Worm (Caenorhabditis elegans): ENCODE measurements around the gene Y43F8A.1.

The Y43F8A.1 gene

DNA sequence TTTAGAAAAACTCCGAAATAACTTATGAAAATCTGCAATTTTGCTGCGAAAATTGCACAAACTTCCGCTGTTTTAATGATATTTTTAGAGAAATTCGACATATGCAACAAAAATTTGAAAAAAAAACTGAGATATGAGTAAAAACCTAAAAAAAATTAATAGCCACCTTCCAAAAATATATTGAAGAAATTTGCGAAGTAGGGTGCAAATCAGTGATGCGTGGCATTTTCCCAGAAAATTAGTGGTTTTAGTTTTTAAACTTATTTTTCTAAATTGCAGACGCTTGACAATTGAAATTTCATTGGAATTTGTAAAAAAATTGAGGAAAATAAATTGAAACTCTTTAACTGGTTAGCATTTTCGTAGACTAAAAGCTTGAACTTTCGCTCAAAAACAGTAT, 28.6 kb downstream of the Y43F8A.1 start, which contains the start of gene C25F9.13:
C25F9.13 (minus strand) TSS at position 101 of the 400 bp plus-strand sequence.
- TF ChIP-seq nhr-25 (tag; optimal IDR thresholded peaks at IDR 0.05) = no peak
- no peak for TF ChIP-seq elt-1 (tag; optimal IDR thresholded peaks at IDR 0.05)
- TF ChIP-seq dmd-4 (tag; optimal IDR thresholded peaks at IDR 0.05) = no peak
- no peak for TF ChIP-seq lin-39 (tag; optimal IDR thresholded peaks at IDR 0.05)
- no peak for TF ChIP-seq nhr-12 (tag; optimal IDR thresholded peaks at IDR 0.05)
- no peak for TF ChIP-seq ama-1 (optimal IDR thresholded peaks at IDR 0.05)
- TF ChIP-seq peb-1 (tag; optimal IDR thresholded peaks at IDR 0.05) = no peak
- no peak for TF ChIP-seq nhr-10 (tag; optimal IDR thresholded peaks at IDR 0.05)
- no peak for TF ChIP-seq nhr-23 (tag; optimal IDR thresholded peaks at IDR 0.05)
- no peak for TF ChIP-seq lsy-2 (tag; optimal IDR thresholded peaks at IDR 0.05)
- no peak for TF ChIP-seq egl-27 (tag; optimal IDR thresholded peaks at IDR 0.05)

DNA sequence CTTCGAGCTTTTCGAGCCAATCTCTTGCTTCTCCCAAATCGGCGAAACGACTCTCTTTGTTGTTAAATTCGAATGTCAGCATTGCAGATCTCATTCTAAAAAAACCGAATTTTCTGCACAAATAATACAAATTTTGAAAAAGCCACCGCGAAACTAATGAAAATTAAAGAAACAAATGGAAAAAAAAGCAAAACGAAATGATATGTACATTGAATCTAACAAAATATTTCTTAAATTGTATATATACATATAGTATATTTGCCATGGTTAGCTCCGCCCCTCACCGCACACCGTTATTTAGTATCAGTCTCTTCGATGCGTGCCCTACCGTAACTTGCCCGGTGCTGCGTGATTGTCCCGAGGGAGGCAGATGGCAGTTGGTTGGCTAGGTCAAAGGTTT, 30.3 kb downstream of the Y43F8A.1 start, which contains the start of gene srw-86:
srw-86 (minus strand) TSS at position 101 of the 400 bp plus-strand sequence.
- no peak for TF ChIP-seq unc-62 (GFP tag; optimal IDR thresholded peaks at IDR 0.05)
- TF ChIP-seq R02D3.7 (tag; optimal IDR thresholded peaks at IDR 0.05) = no peak
- TF ChIP-seq nhr-10 (tag; optimal IDR thresholded peaks at IDR 0.05) = no peak
- no peak for TF ChIP-seq aly-2 (tag; optimal IDR thresholded peaks at IDR 0.05)
- no peak for TF ChIP-seq ztf-4 (tag; optimal IDR thresholded peaks at IDR 0.05)
- TF ChIP-seq nhr-237 (tag; optimal IDR thresholded peaks at IDR 0.05) = no peak
- TF ChIP-seq F13H6.1 (tag; optimal IDR thresholded peaks at IDR 0.05) = no peak

DNA sequence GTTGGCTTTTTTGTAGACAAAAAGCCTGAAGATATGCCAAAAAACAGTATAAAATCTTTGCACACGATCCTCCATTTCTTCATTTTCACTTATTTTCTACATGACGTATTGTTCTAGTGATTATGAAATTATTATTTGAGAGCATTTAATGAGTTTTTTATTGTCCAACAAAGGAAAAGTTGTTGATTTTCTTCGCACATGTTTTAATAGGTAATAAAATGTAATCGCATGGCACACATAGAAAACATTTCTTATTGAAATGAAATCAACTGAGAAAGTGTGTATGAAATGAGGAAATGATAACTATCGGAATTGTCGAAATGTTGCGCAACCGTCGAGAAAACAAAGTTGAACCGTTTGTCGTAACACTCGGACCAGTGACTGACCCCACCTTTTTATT, 31.1 kb downstream of the Y43F8A.1 start:
- TF ChIP-seq fos-1 (tag; optimal IDR thresholded peaks at IDR 0.05) (peak; percentile 11), sem-4 (tag; optimal IDR thresholded peaks at IDR 0.05) (no peak)

DNA sequence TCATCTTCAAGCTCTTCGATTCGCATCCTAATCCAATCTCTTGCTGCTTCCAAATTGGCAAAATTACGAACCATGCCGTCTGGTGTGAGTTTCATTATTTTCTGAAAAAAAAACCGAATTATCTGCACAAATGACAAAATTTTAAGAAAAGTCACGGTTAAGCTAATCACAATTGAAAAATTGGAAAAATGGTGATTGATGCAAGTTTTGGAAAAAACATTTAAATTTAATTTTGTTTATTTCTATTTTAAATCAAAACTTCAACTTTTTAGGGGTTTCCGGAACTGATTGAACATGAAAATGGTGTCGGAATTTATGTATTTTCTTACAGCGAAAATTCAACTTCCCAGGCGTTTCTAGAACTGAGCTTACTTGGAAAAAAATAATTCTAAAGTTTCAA, 32.6 kb downstream of the Y43F8A.1 start, which contains the start of gene C25F9.12:
C25F9.12 (minus strand) TSS at position 101 of the 400 bp plus-strand sequence.
- TF ChIP-seq skn-1 (tag; optimal IDR thresholded peaks at IDR 0.05) (no peak), ztf-4 (tag; optimal IDR thresholded peaks at IDR 0.05) (no peak), nhr-77 (tag; optimal IDR thresholded peaks at IDR 0.05) (no peak), R02D3.7 (tag; optimal IDR thresholded peaks at IDR 0.05) (no peak)

DNA sequence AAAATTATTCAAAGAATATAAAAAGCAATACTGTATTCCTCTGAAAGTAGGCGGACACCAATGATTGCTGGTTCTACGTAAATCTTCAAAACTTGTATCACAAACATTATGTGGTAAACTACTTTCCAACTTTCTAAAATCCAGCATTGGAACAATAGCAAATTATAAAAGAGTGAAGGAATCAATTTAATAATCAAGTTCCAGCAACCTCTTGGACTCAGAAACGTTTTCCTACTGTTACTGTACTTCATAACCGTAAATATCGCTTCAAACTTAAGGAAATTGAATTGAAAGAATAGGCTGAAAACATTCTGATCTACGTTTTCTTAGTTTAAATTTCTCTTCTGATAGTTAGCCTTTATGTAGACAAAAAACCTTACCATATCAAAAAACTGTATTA, 33.3 kb downstream of the Y43F8A.1 start:
- no peak for TF ChIP-seq elt-3 (tag; optimal IDR thresholded peaks at IDR 0.05)
- TF ChIP-seq ceh-16 (tag; optimal IDR thresholded peaks at IDR 0.05) = no peak
- TF ChIP-seq nhr-12 (tag; optimal IDR thresholded peaks at IDR 0.05) = no peak
- TF ChIP-seq sma-3 (GFP tag; optimal IDR thresholded peaks at IDR 0.05) = no peak
- TF ChIP-seq ztf-4 (tag; optimal IDR thresholded peaks at IDR 0.05) = no peak
- TF ChIP-seq sem-4 (tag; optimal IDR thresholded peaks at IDR 0.05) = no peak
- no peak for TF ChIP-seq elt-1 (tag; optimal IDR thresholded peaks at IDR 0.05)
- TF ChIP-seq F13H6.1 (tag; optimal IDR thresholded peaks at IDR 0.05) = no peak

DNA sequence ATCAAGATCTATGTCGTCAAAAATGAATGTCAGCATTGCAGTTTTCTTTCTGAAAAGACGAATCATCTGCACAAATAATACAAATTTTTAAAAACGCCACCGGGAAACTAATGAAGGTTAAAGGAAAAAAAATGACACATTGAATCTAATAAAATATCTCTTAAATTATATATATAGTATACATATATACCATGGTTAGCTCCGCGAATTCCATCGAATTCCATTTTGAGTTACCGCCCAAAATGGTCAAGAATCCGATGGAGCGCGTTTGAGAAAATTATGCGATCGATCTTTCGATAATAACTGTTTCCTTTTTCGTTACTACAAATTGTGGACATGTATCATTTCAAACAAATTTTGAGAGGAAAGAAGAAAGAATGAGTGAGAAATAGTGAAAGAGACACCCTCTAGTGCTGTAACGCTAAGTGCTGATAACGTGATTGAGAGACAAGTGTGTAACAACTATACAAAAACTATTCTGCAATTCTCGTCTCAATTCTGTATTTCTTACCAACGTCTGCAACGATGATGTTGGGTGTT, 35.1 kb downstream of the Y43F8A.1 start, which contains the start of the genes C25F9.6 and C25F9.10:
C25F9.6 (minus strand) TSS at position 51 of the 540 bp plus-strand sequence.
C25F9.10 (plus strand) TSS at position 454 of the 540 bp plus-strand sequence.
- no peak for TF ChIP-seq ceh-82 (tag; optimal IDR thresholded peaks at IDR 0.05)
- TF ChIP-seq egl-27 (tag; optimal IDR thresholded peaks at IDR 0.05) = no peak
- TF ChIP-seq fos-1 (tag; optimal IDR thresholded peaks at IDR 0.05) = peak; percentile 63
- TF ChIP-seq gmeb-1 (tag; optimal IDR thresholded peaks at IDR 0.05) = peak; percentile 42

DNA sequence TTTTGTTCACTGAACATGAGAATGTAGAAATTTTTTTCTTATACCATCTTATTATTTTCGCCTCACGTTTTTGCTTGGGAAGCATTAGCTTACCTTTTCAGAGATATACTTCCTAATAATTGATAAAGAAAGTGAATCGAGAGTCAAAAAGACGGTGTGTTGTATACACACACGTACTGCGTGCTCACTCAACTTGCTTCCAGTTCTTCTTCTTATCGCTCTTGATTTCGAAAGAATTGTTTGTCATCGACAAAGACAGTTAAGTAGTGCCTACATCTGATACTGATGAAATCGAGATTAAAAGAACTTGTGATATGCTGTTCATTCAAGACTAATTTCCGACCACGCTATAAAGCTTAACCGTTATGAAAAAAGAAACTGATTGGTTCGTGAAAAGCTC, 40.4 kb downstream of the Y43F8A.1 start, which contains the start of gene C25F9.5:
C25F9.5 (minus strand) TSS at position 195 of the 400 bp plus-strand sequence.
- TF ChIP-seq ztf-4 (tag; optimal IDR thresholded peaks at IDR 0.05) = no peak
- peak; percentile 83 for TF ChIP-seq fos-1 (tag; optimal IDR thresholded peaks at IDR 0.05)
- TF ChIP-seq gmeb-1 (tag; optimal IDR thresholded peaks at IDR 0.05) = no peak

DNA sequence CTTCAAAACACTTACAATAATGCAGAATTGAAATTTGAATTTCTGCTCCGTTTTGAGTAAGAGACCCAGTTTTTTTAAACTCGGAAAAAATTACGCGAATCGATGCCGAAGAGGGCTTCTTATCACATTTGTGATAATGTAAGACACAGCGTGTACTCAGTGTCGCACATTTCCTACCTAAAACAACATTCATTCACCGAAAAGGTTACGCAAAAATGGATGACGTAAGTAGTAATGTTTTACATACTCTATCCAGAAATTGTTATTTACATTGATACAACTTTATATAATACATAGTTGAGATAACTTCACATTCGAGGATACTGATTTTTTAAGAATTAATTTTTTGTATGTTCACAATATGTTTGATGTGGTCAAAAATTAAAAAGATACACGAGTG, 46.2 kb downstream of the Y43F8A.1 start, which contains the start of the genes C25F9.4 and C25F9.9:
C25F9.4 (minus strand) TSS at position 101 of the 400 bp plus-strand sequence.
C25F9.9 (plus strand) TSS at position 137 of the 400 bp plus-strand sequence.
- TF ChIP-seq unc-39 (tag; optimal IDR thresholded peaks at IDR 0.05) (no peak), sma-9 (GFP tag; optimal IDR thresholded peaks at IDR 0.05) (no peak), sma-9 (tag; optimal IDR thresholded peaks at IDR 0.05) (no peak), zag-1 (tag; optimal IDR thresholded peaks at IDR 0.05) (no peak), fos-1 (tag; optimal IDR thresholded peaks at IDR 0.05) (peak; percentile 59), nhr-237 (tag; optimal IDR thresholded peaks at IDR 0.05) (no peak), ama-1 (optimal IDR thresholded peaks at IDR 0.05) (no peak)
